Worm (Caenorhabditis elegans): ENCODE results near the gene nhr-72.

Gene nhr-72

ce11 chrII:3891124-3891523, 40.6 kb upstream of the nhr-72 start, which contains the start of gene F53C3.8:
TSS of gene F53C3.8 (plus strand) at chrII:3891424.
- no peak for TF ChIP-seq nhr-11 (tag; optimal IDR thresholded peaks at IDR 0.05)
- TF ChIP-seq daf-8 (GFP tag; IDR thresholded peaks at IDR 0.05) = no peak
- no peak for TF ChIP-seq hmg-1.1 (GFP tag; IDR thresholded peaks at IDR 0.05)
- no peak for TF ChIP-seq ceh-44 (GFP tag; IDR thresholded peaks at IDR 0.05)
- TF ChIP-seq F37D6.2 (tag; optimal IDR thresholded peaks at IDR 0.05) = no peak
- TF ChIP-seq T20F7.1 (GFP tag; optimal IDR thresholded peaks at IDR 0.05) = no peak
- no peak for TF ChIP-seq daf-12 (tag; optimal IDR thresholded peaks at IDR 0.05)
- no peak for TF ChIP-seq spr-3 (GFP tag; optimal IDR thresholded peaks at IDR 0.05)
- no peak for TF ChIP-seq F44E2.7 (GFP tag; IDR thresholded peaks at IDR 0.05)
- TF ChIP-seq lsy-2 (tag; optimal IDR thresholded peaks at IDR 0.05) = no peak

ce11 chrII:3879945-3880344, 29.4 kb upstream of the nhr-72 start, which contains the start of gene nhr-166:
TSS of gene nhr-166 (plus strand) at chrII:3880245.
- TF ChIP-seq lin-29 (GFP tag; IDR thresholded peaks at IDR 0.05) = no peak
- TF ChIP-seq nhr-41 (GFP tag; IDR thresholded peaks at IDR 0.05) = no peak
- TF ChIP-seq vab-7 (GFP tag; IDR thresholded peaks at IDR 0.05) = no peak
- no peak for TF ChIP-seq rbr-2 (tag; optimal IDR thresholded peaks at IDR 0.05)
- no peak for TF ChIP-seq Y105C5A.15 (GFP tag; IDR thresholded peaks at IDR 0.05)
- no peak for TF ChIP-seq D1046.2 (GFP tag; IDR thresholded peaks at IDR 0.05)
- no peak for TF ChIP-seq mxl-2 (GFP tag; conservative IDR thresholded peaks at IDR 0.05)
- TF ChIP-seq Y5F2A.4 (GFP tag; optimal IDR thresholded peaks at IDR 0.05) = no peak
- no peak for TF ChIP-seq tag-97 (GFP tag; IDR thresholded peaks at IDR 0.05)
- no peak for TF ChIP-seq daf-19 (GFP tag; conservative IDR thresholded peaks at IDR 0.05)
- TF ChIP-seq ceh-62 (tag; optimal IDR thresholded peaks at IDR 0.05) = no peak
- no peak for TF ChIP-seq T20F7.1 (GFP tag; optimal IDR thresholded peaks at IDR 0.05)
- no peak for TF ChIP-seq nhr-48 (tag; optimal IDR thresholded peaks at IDR 0.05)

- TF ChIP-seq zfp-3 (GFP tag; conservative IDR thresholded peaks at IDR 0.05) = no peak
These were observed 27.8 kb upstream of the nhr-72 start, which contains the start of gene srh-250 for ce11 chrII:3878330-3878729. TSS of gene srh-250 (plus strand) at chrII:3878630.

ce11 chrII:3877874-3878273, 27.3 kb upstream of the nhr-72 start, which contains the start of gene sdz-7:
TSS of gene sdz-7 (minus strand) at chrII:3877974.
- no peak for TF ChIP-seq nhr-76 (tag; optimal IDR thresholded peaks at IDR 0.05)
- TF ChIP-seq dpl-1 (GFP tag; optimal IDR thresholded peaks at IDR 0.05) = no peak
- no peak for TF ChIP-seq sdz-12 (GFP tag; optimal IDR thresholded peaks at IDR 0.05)
- no peak for TF ChIP-seq nhr-6 (tag; optimal IDR thresholded peaks at IDR 0.05)
- no peak for TF ChIP-seq ceh-44 (GFP tag; IDR thresholded peaks at IDR 0.05)
- TF ChIP-seq Y75B8A.6 (GFP tag; IDR thresholded peaks at IDR 0.05) = no peak
- no peak for TF ChIP-seq nhr-41 (GFP tag; IDR thresholded peaks at IDR 0.05)
- TF ChIP-seq lir-3 (tag; optimal IDR thresholded peaks at IDR 0.05) = no peak
- TF ChIP-seq mxl-2 (GFP tag; conservative IDR thresholded peaks at IDR 0.05) = no peak
- no peak for TF ChIP-seq tra-1 (GFP tag; IDR thresholded peaks at IDR 0.05)
- TF ChIP-seq attf-4 (tag; optimal IDR thresholded peaks at IDR 0.05) = no peak
- TF ChIP-seq nhr-237 (tag; optimal IDR thresholded peaks at IDR 0.05) = no peak
- TF ChIP-seq daf-8 (GFP tag; IDR thresholded peaks at IDR 0.05) = no peak
- no peak for TF ChIP-seq dmd-8 (GFP tag; IDR thresholded peaks at IDR 0.05)
- TF ChIP-seq lsy-2 (tag; optimal IDR thresholded peaks at IDR 0.05) = no peak

ce11 chrII:3877127-3877526, 26.6 kb upstream of the nhr-72 start, which contains the start of gene nep-3:
TSS of gene nep-3 (minus strand) at chrII:3877227.
- no peak for TF ChIP-seq nhr-102 (tag; optimal IDR thresholded peaks at IDR 0.05)
- TF ChIP-seq nhr-28 (tag; optimal IDR thresholded peaks at IDR 0.05) = no peak
- TF ChIP-seq nhr-41 (GFP tag; IDR thresholded peaks at IDR 0.05) = no peak
- TF ChIP-seq lin-13 (GFP tag; optimal IDR thresholded peaks at IDR 0.05) = no peak
- TF ChIP-seq ceh-20 (GFP tag; IDR thresholded peaks at IDR 0.05) = no peak
